Fruit fly (Drosophila melanogaster): ENCODE results near the gene muc.

Gene muc

dm6 chr2L:7419408-7420304, 7.0 kb upstream of the muc start (continued):
- TF ChIP-seq CG9139 (GFP tag; optimal IDR thresholded peaks at IDR 0.05) (peak; percentile 50), net (GFP tag; optimal IDR thresholded peaks at IDR 0.05) (no peak), svp (GFP tag) (peak; percentile 95), CG3919 (GFP tag; optimal IDR thresholded peaks at IDR 0.05) (peak; percentile 53), CG8319 (GFP tag; optimal IDR thresholded peaks at IDR 0.05) (no peak), dac (GFP tag; optimal IDR thresholded peaks at IDR 0.05) (no peak), CG6276 (GFP tag; optimal IDR thresholded peaks at IDR 0.05) (peak; percentile 34), OdsH (GFP tag; optimal IDR thresholded peaks at IDR 0.05) (peak; percentile 54), CG6792 (GFP tag; optimal IDR thresholded peaks at IDR 0.05) (peak; percentile 45), Sox14 (GFP tag; optimal IDR thresholded peaks at IDR 0.05) (peak; percentile 81), Smox (GFP tag; optimal IDR thresholded peaks at IDR 0.05) (peak; percentile 69), CG11762 (GFP tag; optimal IDR thresholded peaks at IDR 0.05; ENCODE audit: insufficient read depth) (peak; percentile 31), fd85E (GFP tag; optimal IDR thresholded peaks at IDR 0.05) (no peak), Eip75B (GFP tag; optimal IDR thresholded peaks at IDR 0.05) (peak; percentile 78), Blimp-1 (GFP tag; optimal IDR thresholded peaks at IDR 0.05) (peak; percentile 62), CG7368 (GFP tag; optimal IDR thresholded peaks at IDR 0.05) (no peak), CG8119 (GFP tag; IDR thresholded peaks at IDR 0.05) (peak; percentile 67), Lpt (GFP tag; optimal IDR thresholded peaks at IDR 0.05) (no peak), CG32006 (GFP tag; optimal IDR thresholded peaks at IDR 0.05) (peak; percentile 54), Ets21C (GFP tag; optimal IDR thresholded peaks at IDR 0.05) (peak; percentile 62), Gug (GFP tag; IDR thresholded peaks at IDR 0.05) (no peak), Sox102F (GFP tag; optimal IDR thresholded peaks at IDR 0.05) (peak; percentile 79), fd59A (GFP tag; optimal IDR thresholded peaks at IDR 0.05) (peak; percentile 44), Sox15 (GFP tag; optimal IDR thresholded peaks at IDR 0.05) (no peak), Met (GFP tag; optimal IDR thresholded peaks at IDR 0.05) (peak; percentile 92)

- TF ChIP-seq CG10631 (GFP tag; optimal IDR thresholded peaks at IDR 0.05) (peak; percentile 91), CG6854 (GFP tag; optimal IDR thresholded peaks at IDR 0.05) (peak; percentile 26), pdm3 (GFP tag; optimal IDR thresholded peaks at IDR 0.05) (peak; percentile 91), Eip93F (GFP tag; optimal IDR thresholded peaks at IDR 0.05) (peak; percentile 66), CG11902 (GFP tag; optimal IDR thresholded peaks at IDR 0.05) (peak; percentile 68), svp (GFP tag) (peak; percentile 94), achi (GFP tag; optimal IDR thresholded peaks at IDR 0.05) (peak; percentile 85), CG6276 (GFP tag; optimal IDR thresholded peaks at IDR 0.05) (peak; percentile 55), CG15336 (GFP tag; IDR thresholded peaks at IDR 0.05) (peak; percentile 79), CG3919 (GFP tag; optimal IDR thresholded peaks at IDR 0.05) (peak; percentile 86), Smox (GFP tag; optimal IDR thresholded peaks at IDR 0.05) (peak; percentile 81), CG11762 (GFP tag; optimal IDR thresholded peaks at IDR 0.05; ENCODE audit: insufficient read depth) (peak; percentile 81), fkh (GFP tag; optimal IDR thresholded peaks at IDR 0.05) (no peak), CG34406 (GFP tag; optimal IDR thresholded peaks at IDR 0.05) (peak; percentile 69), CG3032 (tag; optimal IDR thresholded peaks at IDR 0.05) (peak; percentile 92), CG9139 (GFP tag; optimal IDR thresholded peaks at IDR 0.05) (peak; percentile 83), CG4318 (GFP tag; optimal IDR thresholded peaks at IDR 0.05) (peak; percentile 57), CG8319 (GFP tag; optimal IDR thresholded peaks at IDR 0.05) (peak; percentile 72), CG1621 (tag; optimal IDR thresholded peaks at IDR 0.05) (peak; percentile 94), Ets21C (GFP tag; optimal IDR thresholded peaks at IDR 0.05) (peak; percentile 77), vri (GFP tag; optimal IDR thresholded peaks at IDR 0.05) (peak; percentile 78), Hr39 (GFP tag; optimal IDR thresholded peaks at IDR 0.05) (peak; percentile 77), CG6808 (GFP tag; optimal IDR thresholded peaks at IDR 0.05) (peak; percentile 92), OdsH (GFP tag; optimal IDR thresholded peaks at IDR 0.05) (peak; percentile 91), spab (GFP tag; optimal IDR thresholded peaks at IDR 0.05) (peak; percentile 89), fd85E (GFP tag; optimal IDR thresholded peaks at IDR 0.05) (peak; percentile 23), topi (GFP tag; optimal IDR thresholded peaks at IDR 0.05) (peak; percentile 89), Eip78C (GFP tag) (peak; percentile 95), eg (GFP tag; IDR thresholded peaks at IDR 0.05) (peak; percentile 77), CG11294 (GFP tag; IDR thresholded peaks at IDR 0.05) (peak; percentile 61), Met (GFP tag; optimal IDR thresholded peaks at IDR 0.05) (peak; percentile 88), Sox102F (GFP tag; optimal IDR thresholded peaks at IDR 0.05) (peak; percentile 81)
Measured at dm6 chr2L:7420305-7421287, 6.1 kb upstream of the muc start.

Data from whole organism, prepupa.